Fruit fly (Drosophila melanogaster) whole organism, embryonic: ENCODE data around the gene CG46310.

Source experiments
- Atf-2 ChIP-seq: fragments of 200-800 bp; sonication (Bioruptor generic); optimal IDR thresholded peaks from 2 replicates; lab custom pipeline; 2016; ENCODE audit warnings: missing biosample characterization, missing genetic modification characterization
- CG12155 ChIP-seq: fragments of 200-800 bp; sonication (Bioruptor generic); optimal IDR thresholded peaks from 3 replicates; lab custom pipeline; 2016; ENCODE audit warnings: missing biosample characterization, missing genetic modification characterization
- CG5180 ChIP-seq: fragments of 200-800 bp; sonication (Bioruptor generic); optimal IDR thresholded peaks from 3 replicates; lab custom pipeline; 2017; ENCODE audit warnings: missing biosample characterization, missing genetic modification characterization, mild to moderate bottlenecking, moderate library complexity, missing genetic modification reagents
- CG8359 ChIP-seq: fragments of 200-800 bp; sonication (Bioruptor generic); optimal IDR thresholded peaks from 2 replicates; lab custom pipeline; 2017; ENCODE audit warnings: missing biosample characterization, mild to moderate bottlenecking, missing genetic modification characterization, borderline replicate concordance
- Fer2 ChIP-seq: fragments of 200-800 bp; sonication (Bioruptor generic); optimal IDR thresholded peaks from 2 replicates; lab custom pipeline; 2018; ENCODE audit warnings: missing biosample characterization, mild to moderate bottlenecking, missing genetic modification characterization, moderate library complexity
- HLHmδ ChIP-seq: fragments of 200-800 bp; sonication (Bioruptor generic); optimal IDR thresholded peaks from 2 replicates; lab custom pipeline; 2018; ENCODE audit warnings: missing biosample characterization, mild to moderate bottlenecking, missing genetic modification characterization, moderate library complexity
- peb ChIP-seq: fragments of 200-800 bp; sonication (Bioruptor generic); IDR thresholded peaks from 2 replicates; pipeline ENCODE4 v1.3.6; 2022; ENCODE audit warnings: missing biosample characterization, missing genetic modification characterization
- sna ChIP-seq: fragments of 200-800 bp; sonication (Bioruptor generic); IDR thresholded peaks from 2 replicates; pipeline ENCODE4 v1.3.6; 2022; ENCODE audit warnings: missing biosample characterization, missing genetic modification characterization; ENCODE audit not compliant: partially characterized antibody
- stwl ChIP-seq: fragments of 200-800 bp; sonication (Bioruptor generic); optimal IDR thresholded peaks from 3 replicates; lab custom pipeline; 2018; ENCODE audit warnings: missing biosample characterization, mild to moderate bottlenecking, missing genetic modification characterization, moderate library complexity

- TF ChIP-seq Fer2 (tag; lab: Kevin White, UChicago) = no peak
- no peak for TF ChIP-seq Atf-2
- TF ChIP-seq stwl (tag; lab: Kevin White, UChicago) = no peak
- no peak for TF ChIP-seq peb (GFP tag; lab: Robert Waterston, UW)
- no peak for TF ChIP-seq CG5180 (GFP tag; lab: Kevin White, UChicago)
- no peak for TF ChIP-seq CG8359 (GFP tag; lab: Kevin White, UChicago)
- TF ChIP-seq CG12155 (GFP tag; lab: Kevin White, UChicago) = no peak
- no peak for TF ChIP-seq HLHmδ (GFP tag; lab: Kevin White, UChicago)
- TF ChIP-seq sna (GFP tag; lab: Robert Waterston, UW) = no peak
Measured at dm6 chr3R:23179336-23179735, 5.7 kb downstream of the CG46310 start.
